Worm (Caenorhabditis elegans) whole organism, young adult: ENCODE results near the gene pigg-1.

ENCODE experiments used
- B0261.1 ChIP-seq: sonication (generic microtip); optimal IDR thresholded peaks from 2 replicates; lab custom pipeline; 2016; ENCODE audit warnings: mild to moderate bottlenecking, missing genetic modification characterization, moderate library complexity, missing compliant biosample characterization
- C06A6.2 ChIP-seq: fragments of 200-800 bp; sonication (Bioruptor generic); conservative IDR thresholded peaks from 2 replicates; pipeline ENCODE4 v1.3.6; 2022; ENCODE audit warnings: missing genetic modification characterization, missing compliant biosample characterization
- C17E4.6 ChIP-seq: fragments of 200-800 bp; sonication (Bioruptor generic); IDR thresholded peaks from 2 replicates; pipeline ENCODE4 v1.3.6; 2022; ENCODE audit warnings: missing genetic modification reagents, missing genetic modification characterization, missing compliant biosample characterization
- F23B12.7 ChIP-seq: sonication (generic microtip); optimal IDR thresholded peaks from 2 replicates; lab custom pipeline; 2017; ENCODE audit warnings: missing genetic modification characterization, mild to moderate bottlenecking, missing compliant biosample characterization, antibody characterized with exemption, moderate library complexity; ENCODE audit not compliant: insufficient read depth
- F33H1.4 ChIP-seq: fragments of 200-800 bp; sonication (Bioruptor generic); IDR thresholded peaks from 2 replicates; pipeline ENCODE4 v1.3.6; 2022; ENCODE audit warnings: missing genetic modification reagents, missing genetic modification characterization, missing compliant biosample characterization
- F39B2.1 ChIP-seq: fragments of 200-800 bp; sonication (Bioruptor generic); IDR thresholded peaks from 2 replicates; pipeline ENCODE4 v1.3.6; 2022; ENCODE audit warnings: missing genetic modification reagents, missing genetic modification characterization, missing compliant biosample characterization
- T07F8.4 ChIP-seq: sonication (generic microtip); optimal IDR thresholded peaks from 2 replicates; lab custom pipeline; 2016; ENCODE audit warnings: mild to moderate bottlenecking, missing genetic modification characterization, moderate library complexity, missing compliant biosample characterization
- T26A5.8 ChIP-seq: sonication (generic microtip); optimal IDR thresholded peaks from 2 replicates; lab custom pipeline; 2016; ENCODE audit warnings: missing genetic modification characterization, missing compliant biosample characterization
- Y56A3A.18 ChIP-seq: fragments of 200-800 bp; sonication (Bioruptor generic); IDR thresholded peaks from 2 replicates; pipeline ENCODE4 v1.3.6; 2022; ENCODE audit warnings: missing genetic modification reagents, missing genetic modification characterization, missing compliant biosample characterization
- Y79H2A.3 ChIP-seq: fragments of 200-800 bp; sonication (Bioruptor generic); conservative IDR thresholded peaks from 2 replicates; pipeline ENCODE4 v1.3.6; 2022; ENCODE audit warnings: missing genetic modification reagents, missing genetic modification characterization, missing compliant biosample characterization
- atf-7 ChIP-seq: sonication (generic microtip); optimal IDR thresholded peaks from 2 replicates; lab custom pipeline; 2017; ENCODE audit warnings: mild to moderate bottlenecking, missing genetic modification characterization, missing compliant biosample characterization
- attf-3 ChIP-seq: fragments of 200-800 bp; sonication (Bioruptor generic); conservative IDR thresholded peaks from 2 replicates; pipeline ENCODE4 v1.3.6; 2022; ENCODE audit warnings: missing genetic modification reagents, missing genetic modification characterization, missing compliant biosample characterization
- attf-6 ChIP-seq: fragments of 200-800 bp; sonication (Bioruptor generic); IDR thresholded peaks from 2 replicates; pipeline ENCODE4 v1.3.6; 2022; ENCODE audit warnings: missing genetic modification reagents, missing genetic modification characterization, missing compliant biosample characterization
- bed-2 ChIP-seq: fragments of 200-800 bp; sonication (Bioruptor generic); IDR thresholded peaks from 2 replicates; pipeline ENCODE4 v1.3.6; 2022; ENCODE audit warnings: missing genetic modification reagents, missing genetic modification characterization, missing compliant biosample characterization
- ccch-3 ChIP-seq: fragments of 200-800 bp; sonication (Bioruptor generic); optimal IDR thresholded peaks from 2 replicates; lab custom pipeline; 2018; ENCODE audit warnings: mild to moderate bottlenecking, missing genetic modification characterization, missing compliant biosample characterization
- ceh-91 ChIP-seq: fragments of 200-800 bp; sonication (Bioruptor generic); IDR thresholded peaks from 2 replicates; pipeline ENCODE4 v1.3.6; 2022; ENCODE audit warnings: missing genetic modification reagents, missing genetic modification characterization, missing compliant biosample characterization
- chd-7 ChIP-seq: sonication (generic microtip); optimal IDR thresholded peaks from 2 replicates; lab custom pipeline; 2016; ENCODE audit warnings: mild to moderate bottlenecking, missing genetic modification characterization, moderate library complexity, missing compliant biosample characterization
- die-1 ChIP-seq: sonication (generic microtip); optimal IDR thresholded peaks from 2 replicates; lab custom pipeline; 2016; ENCODE audit warnings: missing genotype, mild to moderate bottlenecking, missing genetic modification characterization, missing compliant biosample characterization
- efl-1 ChIP-seq: fragments of 150-350 bp; optimal IDR thresholded peaks from 2 replicates; lab custom pipeline; 2014; ENCODE audit warnings: missing biosample characterization, missing genetic modification reagents, missing genetic modification characterization
- gei-17 ChIP-seq: fragments of 200-800 bp; sonication (Bioruptor generic); optimal IDR thresholded peaks from 2 replicates; lab custom pipeline; 2018; ENCODE audit warnings: mild to moderate bottlenecking, missing genetic modification characterization, missing compliant biosample characterization
- hlh-12 ChIP-seq: sonication (generic microtip); optimal IDR thresholded peaks from 2 replicates; lab custom pipeline; 2016; ENCODE audit warnings: missing genetic modification characterization, missing compliant biosample characterization
- hmg-1.2 ChIP-seq: fragments of 200-800 bp; sonication (Bioruptor generic); IDR thresholded peaks from 2 replicates; pipeline ENCODE4 v1.3.6; 2022; ENCODE audit warnings: missing genetic modification reagents, missing genetic modification characterization, missing compliant biosample characterization
- hsf-1 ChIP-seq: fragments of 200-800 bp; sonication (Bioruptor generic); IDR thresholded peaks from 2 replicates; pipeline ENCODE4 v1.3.6; 2022; ENCODE audit warnings: missing genetic modification reagents, missing genetic modification characterization, missing compliant biosample characterization
- lag-1 ChIP-seq: fragments of 200-800 bp; sonication (Bioruptor generic); IDR thresholded peaks from 2 replicates; pipeline ENCODE4 v1.3.6; 2022; ENCODE audit warnings: missing genetic modification reagents, missing genetic modification characterization, missing compliant biosample characterization
- lin-40 ChIP-seq: sonication (generic microtip); optimal IDR thresholded peaks from 2 replicates; lab custom pipeline; 2016; ENCODE audit warnings: missing genetic modification characterization, mild to moderate bottlenecking, missing compliant biosample characterization, missing genotype, missing genetic modification reagents
- lir-1 ChIP-seq: fragments of 200-800 bp; sonication (Bioruptor generic); conservative IDR thresholded peaks from 2 replicates; pipeline ENCODE4 v1.3.6; 2022; ENCODE audit warnings: missing genetic modification reagents, missing genetic modification characterization, missing compliant biosample characterization
- lsl-1 ChIP-seq: fragments of 200-800 bp; sonication (Bioruptor generic); optimal IDR thresholded peaks from 2 replicates; lab custom pipeline; 2018; ENCODE audit warnings: mild to moderate bottlenecking, missing genetic modification characterization, moderate library complexity, missing compliant biosample characterization
- madf-10 ChIP-seq: sonication (generic microtip); optimal IDR thresholded peaks from 2 replicates; lab custom pipeline; 2016; ENCODE audit warnings: mild to moderate bottlenecking, missing genetic modification characterization, missing compliant biosample characterization
- madf-3 ChIP-seq: fragments of 200-800 bp; sonication (Bioruptor generic); IDR thresholded peaks from 2 replicates; pipeline ENCODE4 v1.3.6; 2022; ENCODE audit warnings: missing genetic modification reagents, missing genetic modification characterization, missing compliant biosample characterization
- mel-28 ChIP-seq: sonication (generic microtip); optimal IDR thresholded peaks from 2 replicates; lab custom pipeline; 2016; ENCODE audit warnings: borderline replicate concordance, mild to moderate bottlenecking, missing genetic modification characterization, missing compliant biosample characterization
- nhr-120 ChIP-seq: fragments of 200-800 bp; sonication (Bioruptor generic); IDR thresholded peaks from 2 replicates; pipeline ENCODE4 v1.3.6; 2022; ENCODE audit warnings: missing genetic modification characterization, missing compliant biosample characterization
- nhr-179 ChIP-seq: sonication (generic microtip); optimal IDR thresholded peaks from 2 replicates; lab custom pipeline; 2016; ENCODE audit warnings: mild to moderate bottlenecking, missing genetic modification characterization, missing compliant biosample characterization
- nhr-90 ChIP-seq: sonication (generic microtip); optimal IDR thresholded peaks from 2 replicates; lab custom pipeline; 2016; ENCODE audit warnings: missing genotype, mild to moderate bottlenecking, missing genetic modification characterization, missing compliant biosample characterization
- rcor-1 ChIP-seq: fragments of 200-800 bp; sonication (Bioruptor generic); IDR thresholded peaks from 2 replicates; pipeline ENCODE4 v1.3.6; 2022; ENCODE audit warnings: missing genetic modification reagents, missing genetic modification characterization, missing compliant biosample characterization
- sea-2 ChIP-seq: fragments of 200-800 bp; sonication (Bioruptor generic); IDR thresholded peaks from 2 replicates; pipeline ENCODE4 v1.3.6; 2022; ENCODE audit warnings: missing genetic modification characterization, missing compliant biosample characterization
- somi-1 ChIP-seq: fragments of 200-800 bp; sonication (Bioruptor generic); optimal IDR thresholded peaks from 2 replicates; lab custom pipeline; 2018; ENCODE audit warnings: mild to moderate bottlenecking, missing genetic modification characterization, missing compliant biosample characterization
- tbp1 ChIP-seq: fragments of 200-800 bp; sonication (Bioruptor generic); optimal IDR thresholded peaks from 2 replicates; lab custom pipeline; 2018; ENCODE audit warnings: mild to moderate bottlenecking, missing genetic modification characterization, missing compliant biosample characterization
- unc-130 ChIP-seq: sonication (generic microtip); optimal IDR thresholded peaks from 2 replicates; lab custom pipeline; 2016; ENCODE audit warnings: missing genetic modification reagents, missing genetic modification characterization, missing compliant biosample characterization
- unc-62 ChIP-seq: fragments of 150-350 bp; optimal IDR thresholded peaks from 2 replicates; lab custom pipeline; 2014; ENCODE audit warnings: missing biosample characterization, missing genetic modification reagents, missing genetic modification characterization
- zim-3 ChIP-seq: sonication (generic microtip); optimal IDR thresholded peaks from 2 replicates; lab custom pipeline; 2017; ENCODE audit warnings: mild to moderate bottlenecking, missing genetic modification characterization, moderate library complexity, missing compliant biosample characterization
- ztf-18 ChIP-seq: sonication (generic microtip); optimal IDR thresholded peaks from 2 replicates; lab custom pipeline; 2016; ENCODE audit warnings: missing genotype, mild to moderate bottlenecking, missing genetic modification characterization, missing compliant biosample characterization
- ztf-22 ChIP-seq: fragments of 200-800 bp; sonication (Bioruptor generic); optimal IDR thresholded peaks from 2 replicates; lab custom pipeline; 2018; ENCODE audit warnings: mild to moderate bottlenecking, missing genetic modification characterization, moderate library complexity, missing compliant biosample characterization
- ztf-25 ChIP-seq: fragments of 200-800 bp; sonication (Bioruptor generic); IDR thresholded peaks from 2 replicates; pipeline ENCODE4 v1.3.6; 2022; ENCODE audit warnings: missing genetic modification reagents, missing genetic modification characterization, missing compliant biosample characterization
- ztf-26 ChIP-seq: sonication (generic microtip); optimal IDR thresholded peaks from 2 replicates; lab custom pipeline; 2017; ENCODE audit warnings: missing genetic modification characterization, missing compliant biosample characterization
- ztf-28 ChIP-seq: fragments of 200-800 bp; sonication (Bioruptor generic); IDR thresholded peaks from 2 replicates; pipeline ENCODE4 v1.3.6; 2022; ENCODE audit warnings: missing genetic modification reagents, missing genetic modification characterization, missing compliant biosample characterization
- ztf-6 ChIP-seq: fragments of 200-800 bp; sonication (Bioruptor generic); IDR thresholded peaks from 2 replicates; pipeline ENCODE4 v1.3.6; 2022; ENCODE audit warnings: missing genetic modification reagents, missing genetic modification characterization, missing compliant biosample characterization

pigg-1 gene

ce11 chrII:8570977-8571376 lies 29.1 kb downstream of the pigg-1 start, which contains the start of gene bcs-1 (continued):
- TF ChIP-seq F39B2.1 (0 out of 2 replicates have a peak, but pooled peaks have one; percentile 44), C17E4.6 (GFP tag; lab: Robert Waterston, UW) (0 out of 2 replicates have a peak, but pooled peaks have one; percentile 14), rcor-1 (GFP tag; lab: Robert Waterston, UW) (no peak), bed-2 (GFP tag; lab: Robert Waterston, UW) (no peak), attf-6 (GFP tag; lab: Robert Waterston, UW) (peak; percentile 42), T07F8.4 (tag; lab: Kevin White, UChicago) (no peak), sea-2 (GFP tag; lab: Robert Waterston, UW) (no peak), unc-130 (GFP tag; lab: Kevin White, UChicago) (no peak), F33H1.4 (GFP tag; lab: Robert Waterston, UW) (peak; percentile 19), ceh-91 (GFP tag; lab: Robert Waterston, UW) (0 out of 2 replicates have a peak, but pooled peaks have one; percentile 10), madf-10 (tag; lab: Kevin White, UChicago) (no peak), lir-1 (GFP tag; lab: Robert Waterston, UW) (no peak), madf-3 (GFP tag; lab: Robert Waterston, UW) (0 out of 2 replicates have a peak, but pooled peaks have one; percentile 67)

DNA sequence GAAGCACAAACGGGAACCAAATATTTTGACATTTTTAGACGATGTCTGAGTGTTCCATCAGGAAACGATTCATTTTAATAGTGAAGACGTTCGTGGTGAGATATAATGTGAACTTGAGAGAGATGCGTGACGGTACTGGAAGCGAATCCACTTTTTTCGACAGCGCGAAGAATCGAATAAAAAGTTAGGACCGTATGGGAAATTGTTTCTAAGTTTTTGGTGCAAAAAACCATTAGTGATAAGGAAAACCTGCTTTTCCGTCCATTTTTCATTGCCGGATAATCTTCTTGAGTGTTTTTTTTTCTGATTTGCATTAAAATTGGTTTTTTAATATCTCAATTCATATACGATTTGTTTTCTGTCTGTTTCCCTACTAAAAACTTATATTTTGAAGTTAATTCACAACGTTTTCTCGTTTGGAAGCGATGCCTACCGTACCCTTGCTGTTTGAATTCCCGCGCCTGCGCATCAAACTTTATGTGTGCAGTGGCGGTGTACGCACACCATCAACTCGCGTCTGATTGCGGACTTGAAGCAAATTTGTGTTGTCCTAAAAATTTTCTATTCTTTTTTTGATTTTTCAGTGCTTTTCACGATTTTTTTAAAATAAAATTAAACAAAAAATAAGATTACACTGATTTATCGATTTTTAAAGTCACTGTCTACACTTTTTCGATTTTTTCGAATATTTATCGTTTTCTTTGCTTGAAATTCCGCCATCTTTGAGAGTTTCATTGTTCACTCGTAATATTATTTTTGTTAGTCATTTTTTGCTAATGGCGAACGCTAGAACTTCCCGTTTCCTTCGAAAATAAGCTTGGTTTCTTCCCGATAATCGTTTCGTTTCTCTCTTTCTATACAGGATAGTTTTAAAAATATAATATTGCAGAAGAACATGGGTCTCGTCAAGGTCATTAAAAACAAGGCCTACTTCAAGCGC lies 30.8 kb downstream of the pigg-1 start, which contains the start of the genes col-38 and rpl-5:
col-38 (minus strand) TSS at position 51 of the 940 bp plus-strand sequence.
rpl-5 (plus strand) TSS at position 890 of the 940 bp plus-strand sequence.
- TF ChIP-seq tbp1 (GFP tag; lab: Kevin White, UChicago): peak; percentile 63
- TF ChIP-seq unc-62 (GFP tag; lab: Kevin White, UChicago): no peak
- TF ChIP-seq ztf-6 (GFP tag; lab: Robert Waterston, UW): no peak
- TF ChIP-seq nhr-90 (tag; lab: Kevin White, UChicago): peak; percentile 31
- peak; percentile 72 for TF ChIP-seq ceh-91 (GFP tag; lab: Robert Waterston, UW)
- no peak for TF ChIP-seq Y56A3A.18 (GFP tag; lab: Robert Waterston, UW)
- TF ChIP-seq gei-17 (GFP tag; lab: Kevin White, UChicago): no peak
- no peak for TF ChIP-seq somi-1 (GFP tag; lab: Kevin White, UChicago)
- no peak for TF ChIP-seq nhr-120
- TF ChIP-seq die-1 (tag; lab: Kevin White, UChicago): no peak
- TF ChIP-seq lag-1 (GFP tag; lab: Robert Waterston, UW): no peak
- no peak for TF ChIP-seq ztf-25 (GFP tag; lab: Robert Waterston, UW)
- TF ChIP-seq atf-7 (tag; lab: Kevin White, UChicago): no peak
- no peak for TF ChIP-seq Y79H2A.3 (GFP tag; lab: Robert Waterston, UW)
- TF ChIP-seq hsf-1 (GFP tag; lab: Robert Waterston, UW): peak; percentile 36; the same call in 1 of the 2 replicates
- peak; percentile 96 for TF ChIP-seq F23B12.7
- peak; percentile 56 for TF ChIP-seq lin-40
- TF ChIP-seq efl-1: peak; percentile 88
- no peak for TF ChIP-seq zim-3 (tag; lab: Kevin White, UChicago)
- TF ChIP-seq T26A5.8 (tag; lab: Kevin White, UChicago): no peak
- TF ChIP-seq attf-6 (GFP tag; lab: Robert Waterston, UW): no peak
- peak; percentile 86 for TF ChIP-seq lsl-1 (GFP tag; lab: Kevin White, UChicago)
- TF ChIP-seq B0261.1 (tag; lab: Kevin White, UChicago): no peak
- TF ChIP-seq ztf-26: peak; percentile 29
- TF ChIP-seq hlh-12: no peak
- TF ChIP-seq mel-28 (tag; lab: Kevin White, UChicago): no peak
- no peak for TF ChIP-seq ztf-22 (GFP tag; lab: Kevin White, UChicago)
- no peak for TF ChIP-seq C06A6.2
- TF ChIP-seq hmg-1.2 (GFP tag; lab: Robert Waterston, UW): peak; percentile 62
- TF ChIP-seq ztf-18 (tag; lab: Kevin White, UChicago): peak; percentile 43
- TF ChIP-seq chd-7 (tag; lab: Kevin White, UChicago): no peak
- 0 out of 2 replicates have a peak, but pooled peaks have one; percentile 36 for TF ChIP-seq ztf-28
- TF ChIP-seq nhr-179: no peak
- TF ChIP-seq ccch-3 (GFP tag; lab: Kevin White, UChicago): no peak
- peak; percentile 64 for TF ChIP-seq attf-3 (GFP tag; lab: Robert Waterston, UW)
